Worm (Caenorhabditis elegans): ENCODE results near the gene nlp-63.

DNA sequence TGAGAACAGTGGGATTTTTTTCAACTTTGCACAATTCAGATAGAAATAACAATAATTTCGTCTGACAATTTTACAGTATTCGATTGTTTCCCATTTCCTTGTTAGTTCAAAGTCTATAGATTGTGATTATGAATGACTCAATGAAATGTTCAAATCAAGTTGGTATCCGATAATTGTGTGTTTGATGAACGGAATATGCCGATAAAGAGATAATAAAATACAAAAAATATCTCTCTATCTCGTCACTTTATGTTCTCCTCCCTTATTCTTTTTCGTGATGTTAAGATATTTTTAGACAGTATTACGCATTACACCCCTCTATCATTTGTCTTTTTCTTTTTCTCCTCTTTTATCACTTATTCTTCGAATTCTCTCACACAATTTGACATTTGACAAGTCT, 32.7 kb upstream of the nlp-63 start, which contains the start of gene F27E5.7:
- TF ChIP-seq tab-1 (GFP tag; IDR thresholded peaks at IDR 0.05) (no peak), flt-1 (GFP tag; IDR thresholded peaks at IDR 0.05) (no peak), ref-1 (GFP tag; conservative IDR thresholded peaks at IDR 0.05) (no peak), klf-2 (GFP tag; conservative IDR thresholded peaks at IDR 0.05) (no peak), ztf-23 (GFP tag; IDR thresholded peaks at IDR 0.05) (no peak), T22C8.4 (GFP tag; IDR thresholded peaks at IDR 0.05) (no peak), ztf-29 (GFP tag; IDR thresholded peaks at IDR 0.05) (no peak)

All from whole organism, midembryonic.